Worm (Caenorhabditis elegans): Measurements from ENCODE around the gene Y6G8.14.

Y6G8.14 gene

DNA sequence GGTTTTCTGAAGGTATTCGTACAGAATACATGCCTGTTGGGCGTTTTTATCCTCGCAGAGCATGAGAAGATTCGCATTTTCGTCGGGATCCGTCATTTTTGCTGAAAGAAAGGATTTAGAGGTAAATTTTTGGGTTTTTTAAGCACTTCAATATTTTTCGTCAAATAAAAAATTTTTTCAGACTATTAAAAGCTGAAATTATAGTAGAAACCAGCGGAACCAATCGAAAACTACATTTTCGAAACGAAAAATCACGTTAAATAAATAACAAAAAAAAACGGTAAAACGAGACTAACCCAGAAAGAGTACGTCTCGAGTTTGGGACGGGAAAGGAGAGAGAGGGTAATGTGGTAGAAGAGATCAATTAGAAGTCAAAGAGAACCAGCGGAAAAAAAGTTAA, 36.3 kb upstream of the Y6G8.14 start, which contains the start of gene fbxa-192:
fbxa-192 (minus strand) TSS at position 101 of the 400 bp plus-strand sequence.
- no peak for TF ChIP-seq nfyb-1 (GFP tag; IDR thresholded peaks at IDR 0.05)
- no peak for TF ChIP-seq hlh-12 (tag; optimal IDR thresholded peaks at IDR 0.05)
- no peak for TF ChIP-seq tlf-1 (GFP tag; optimal IDR thresholded peaks at IDR 0.05)
- TF ChIP-seq hlh-26 (GFP tag; conservative IDR thresholded peaks at IDR 0.05), result no peak
- TF ChIP-seq Y56A3A.18 (GFP tag; IDR thresholded peaks at IDR 0.05), result no peak
- TF ChIP-seq ceh-91 (GFP tag; IDR thresholded peaks at IDR 0.05), result no peak
- no peak for TF ChIP-seq Y53F4B.3 (GFP tag; IDR thresholded peaks at IDR 0.05)
- TF ChIP-seq F23B12.7 (tag; optimal IDR thresholded peaks at IDR 0.05; ENCODE audit: insufficient read depth), result no peak
- TF ChIP-seq snpc-3.4 (tag; optimal IDR thresholded peaks at IDR 0.05), result no peak

DNA sequence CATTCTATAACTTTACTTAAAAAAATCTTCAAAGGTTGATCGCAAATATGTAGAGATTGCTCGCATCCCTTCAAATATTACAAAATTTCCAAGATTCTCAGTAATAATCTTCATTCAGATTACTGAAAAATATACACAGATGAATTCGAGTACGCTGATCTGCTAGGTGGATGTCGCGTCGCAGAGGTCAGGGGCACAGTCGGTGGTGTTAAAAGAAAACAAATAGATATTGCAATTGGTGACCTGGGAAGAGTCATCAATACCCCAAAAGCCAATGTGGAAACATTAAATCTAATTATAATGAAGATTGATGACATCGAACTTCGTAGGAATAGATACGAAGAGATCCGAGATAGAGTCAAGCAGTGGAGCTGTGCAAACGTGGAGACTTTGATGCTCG, 14.4 kb upstream of the Y6G8.14 start, which contains the start of gene F57G4.10:
F57G4.10 (plus strand) TSS at position 301 of the 400 bp plus-strand sequence.
- no peak for TF ChIP-seq nhr-90 (tag; optimal IDR thresholded peaks at IDR 0.05)
- TF ChIP-seq B0019.2 (GFP tag; conservative IDR thresholded peaks at IDR 0.05), result no peak
- TF ChIP-seq attf-3 (GFP tag; conservative IDR thresholded peaks at IDR 0.05), result no peak
- no peak for TF ChIP-seq hrde-1 (tag; optimal IDR thresholded peaks at IDR 0.05; ENCODE audit: borderline replicate concordance)
- TF ChIP-seq C06A6.2 (GFP tag; conservative IDR thresholded peaks at IDR 0.05), result no peak
- TF ChIP-seq hlh-26 (GFP tag; conservative IDR thresholded peaks at IDR 0.05), result no peak
- no peak for TF ChIP-seq rec-8 (tag; optimal IDR thresholded peaks at IDR 0.05)
- no peak for TF ChIP-seq ceh-40 (GFP tag; IDR thresholded peaks at IDR 0.05)
- no peak for TF ChIP-seq die-1 (tag; optimal IDR thresholded peaks at IDR 0.05)
- TF ChIP-seq Y67H2A.10 (GFP tag; conservative IDR thresholded peaks at IDR 0.05), result no peak
- TF ChIP-seq ceh-58 (GFP tag; IDR thresholded peaks at IDR 0.05), result no peak
- TF ChIP-seq nhr-120 (GFP tag; IDR thresholded peaks at IDR 0.05), result no peak
- no peak for TF ChIP-seq lin-54 (GFP tag; optimal IDR thresholded peaks at IDR 0.05)
- TF ChIP-seq B0261.1 (tag; optimal IDR thresholded peaks at IDR 0.05), result no peak
- TF ChIP-seq hlh-12 (tag; optimal IDR thresholded peaks at IDR 0.05), result no peak
- no peak for TF ChIP-seq K11D2.4 (GFP tag; IDR thresholded peaks at IDR 0.05)
- TF ChIP-seq attf-6 (GFP tag; IDR thresholded peaks at IDR 0.05), result no peak
- TF ChIP-seq nhr-27 (tag; optimal IDR thresholded peaks at IDR 0.05), result no peak
- no peak for TF ChIP-seq ceh-27 (GFP tag; optimal IDR thresholded peaks at IDR 0.05)

DNA sequence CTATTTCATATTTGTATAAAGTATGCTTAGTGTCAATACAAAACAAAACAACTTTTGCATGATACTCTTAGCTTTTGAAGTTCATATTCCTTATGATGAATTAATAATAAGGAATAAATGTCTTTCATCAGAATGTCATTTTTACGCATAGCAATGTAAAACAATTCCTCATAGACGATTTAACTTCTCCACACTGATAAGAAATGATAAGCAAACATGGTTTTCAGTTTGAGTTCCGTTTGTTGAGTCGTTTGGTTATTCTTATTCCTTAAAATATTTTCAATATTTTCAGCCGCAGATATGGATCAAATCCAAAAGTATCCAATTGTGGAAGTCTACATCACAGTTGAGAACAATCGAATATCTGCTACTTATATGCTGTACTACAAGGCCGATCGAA, 10.8 kb upstream of the Y6G8.14 start, which contains the start of gene F57G4.11:
F57G4.11 (plus strand) TSS at position 301 of the 400 bp plus-strand sequence.
- TF ChIP-seq mcd-1 (GFP tag; IDR thresholded peaks at IDR 0.05), result no peak
- no peak for TF ChIP-seq hrde-1 (tag; optimal IDR thresholded peaks at IDR 0.05; ENCODE audit: borderline replicate concordance)
- TF ChIP-seq madf-8 (GFP tag; conservative IDR thresholded peaks at IDR 0.05), result no peak
- no peak for TF ChIP-seq xnd-1 (tag; optimal IDR thresholded peaks at IDR 0.05)
- no peak for TF ChIP-seq sdz-38 (tag; optimal IDR thresholded peaks at IDR 0.05)
- TF ChIP-seq F52B5.7 (tag; optimal IDR thresholded peaks at IDR 0.05), result no peak
- TF ChIP-seq him-1 (tag; optimal IDR thresholded peaks at IDR 0.05), result no peak
- no peak for TF ChIP-seq fkh-3 (tag; optimal IDR thresholded peaks at IDR 0.05)
- TF ChIP-seq ztf-26 (tag; optimal IDR thresholded peaks at IDR 0.05), result no peak
- no peak for TF ChIP-seq cebp-2 (GFP tag; IDR thresholded peaks at IDR 0.05)
- TF ChIP-seq snpc-1.3 (tag; optimal IDR thresholded peaks at IDR 0.05; ENCODE audit: insufficient read depth), result no peak
- TF ChIP-seq lsl-1 (GFP tag; optimal IDR thresholded peaks at IDR 0.05), result no peak
